Fruit fly (Drosophila melanogaster) whole organism, embryonic: Measurements from ENCODE around the gene Jon25Bi.

Experiments
- Adf1 ChIP-seq: fragments of 200-800 bp; sonication (Bioruptor generic); IDR thresholded peaks from 2 replicates; pipeline ENCODE4 v1.3.6; 2022; ENCODE audit warnings: missing biosample characterization, missing genetic modification characterization
- Bgb ChIP-seq: fragments of 200-800 bp; sonication (Bioruptor generic); IDR thresholded peaks from 2 replicates; pipeline ENCODE4 v1.3.6; 2022; ENCODE audit warnings: missing biosample characterization, missing genetic modification characterization; ENCODE audit not compliant: partially characterized antibody
- CG10274 ChIP-seq: fragments of 200-800 bp; sonication (Bioruptor generic); optimal IDR thresholded peaks from 3 replicates; lab custom pipeline; 2017; ENCODE audit warnings: missing biosample characterization, mild to moderate bottlenecking, missing genetic modification characterization
- CG11696 ChIP-seq: fragments of 200-800 bp; sonication (Bioruptor generic); IDR thresholded peaks from 2 replicates; pipeline ENCODE4 v1.3.6; 2022; ENCODE audit warnings: missing biosample characterization, missing genetic modification characterization
- CG12104 ChIP-seq: fragments of 200-800 bp; sonication (Bioruptor generic); optimal IDR thresholded peaks from 3 replicates; lab custom pipeline; 2016; ENCODE audit warnings: missing biosample characterization, missing genetic modification characterization
- CG12155 ChIP-seq: fragments of 200-800 bp; sonication (Bioruptor generic); optimal IDR thresholded peaks from 3 replicates; lab custom pipeline; 2016; ENCODE audit warnings: missing biosample characterization, missing genetic modification characterization
- CG17186 ChIP-seq: fragments of 200-800 bp; sonication (Bioruptor generic); optimal IDR thresholded peaks from 3 replicates; lab custom pipeline; 2017; ENCODE audit warnings: missing biosample characterization, missing genetic modification reagents, missing genetic modification characterization
- CG17829 ChIP-seq: fragments of 200-800 bp; optimal IDR thresholded peaks from 2 replicates; lab custom pipeline; 2019; ENCODE audit warnings: missing biosample characterization, mild to moderate bottlenecking, missing genetic modification characterization, moderate library complexity
- CG2202 ChIP-seq: fragments of 200-800 bp; sonication (Bioruptor generic); optimal IDR thresholded peaks from 2 replicates; lab custom pipeline; 2018; ENCODE audit warnings: missing biosample characterization, mild to moderate bottlenecking, missing genetic modification characterization
- CG4424 ChIP-seq: fragments of 200-800 bp; sonication (Bioruptor generic); optimal IDR thresholded peaks from 3 replicates; lab custom pipeline; 2016; ENCODE audit warnings: missing biosample characterization, missing genetic modification characterization
- CG6813 ChIP-seq: fragments of 200-800 bp; sonication (Bioruptor generic); optimal IDR thresholded peaks from 2 replicates; lab custom pipeline; 2017; ENCODE audit warnings: missing biosample characterization, missing genetic modification characterization, mild to moderate bottlenecking, moderate library complexity, missing genetic modification reagents
- CG8281 ChIP-seq: fragments of 200-800 bp; sonication (Bioruptor generic); optimal IDR thresholded peaks from 2 replicates; lab custom pipeline; 2018; ENCODE audit warnings: missing biosample characterization, mild to moderate bottlenecking, missing genetic modification characterization, moderate library complexity
- CG8765 ChIP-seq: fragments of 200-800 bp; sonication (Bioruptor generic); IDR thresholded peaks from 2 replicates; pipeline ENCODE4 v1.3.6; 2022; ENCODE audit warnings: missing biosample characterization, missing genetic modification characterization
- CG9797 ChIP-seq: fragments of 200-800 bp; sonication (Bioruptor generic); optimal IDR thresholded peaks from 3 replicates; lab custom pipeline; 2018; ENCODE audit warnings: missing biosample characterization, mild to moderate bottlenecking, missing genetic modification characterization
- D ChIP-seq, 2 experiments: fragments of 200-800 bp in 1 of 2; fragments of >200 bp in 1 of 2; sonication (Bioruptor generic) in 1 of 2; optimal IDR thresholded peaks; 2 replicates in 1 of 2; 3 replicates in 1 of 2; lab custom pipeline; 2017; ENCODE audit warnings: mild to moderate bottlenecking in 1 of 2, missing biosample characterization in 1 of 2, missing genetic modification characterization in 1 of 2, missing genetic modification reagents in 1 of 2
- Dll ChIP-seq: fragments of 200-800 bp; sonication (Bioruptor generic); IDR thresholded peaks from 4 replicates; pipeline ENCODE4 v1.3.6; 2022; ENCODE audit warnings: missing biosample characterization, missing genetic modification characterization; ENCODE audit not compliant: partially characterized antibody
- Ets97D ChIP-seq: fragments of 200-800 bp; sonication (Bioruptor generic); optimal IDR thresholded peaks from 3 replicates; lab custom pipeline; 2016; ENCODE audit warnings: missing biosample characterization, missing genetic modification characterization
- GATAe ChIP-seq: fragments of 200-800 bp; sonication (Bioruptor generic); conservative IDR thresholded peaks from 2 replicates; pipeline ENCODE4 v1.3.6; 2022; ENCODE audit warnings: missing biosample characterization, missing genetic modification characterization
- HLHmδ ChIP-seq: fragments of 200-800 bp; sonication (Bioruptor generic); optimal IDR thresholded peaks from 2 replicates; lab custom pipeline; 2018; ENCODE audit warnings: missing biosample characterization, mild to moderate bottlenecking, missing genetic modification characterization, moderate library complexity
- NC2β ChIP-seq: fragments of 200-800 bp; sonication (Bioruptor generic); optimal IDR thresholded peaks from 2 replicates; lab custom pipeline; 2016; ENCODE audit warnings: missing biosample characterization, missing genetic modification characterization
- NK7.1 ChIP-seq: fragments of 200-800 bp; sonication (Bioruptor generic); optimal IDR thresholded peaks from 3 replicates; lab custom pipeline; 2016; ENCODE audit warnings: missing biosample characterization, missing genetic modification characterization
- Sin3A ChIP-seq: fragments of >200 bp; optimal IDR thresholded peaks from 2 replicates; lab custom pipeline; 2018
- Stat92E ChIP-seq, 3 experiments: fragments of >200 bp in 2 of 3; fragments of 200-800 bp in 1 of 3; sonication (Bioruptor generic) in 1 of 3; optimal IDR thresholded peaks; 2 replicates each; lab custom pipeline; 2017 to 2019; ENCODE audit warnings: missing biosample characterization in 3 of 3, missing genetic modification characterization in 3 of 3, mild to moderate bottlenecking in 1 of 3, moderate library complexity in 1 of 3
- abd-A ChIP-seq: fragments of 200-800 bp; sonication (Bioruptor generic); optimal IDR thresholded peaks from 3 replicates; lab custom pipeline; 2019; ENCODE audit warnings: missing biosample characterization, mild to moderate bottlenecking, missing genetic modification characterization, moderate library complexity
- ac ChIP-seq: fragments of 200-800 bp; sonication (Bioruptor generic); optimal IDR thresholded peaks from 3 replicates; lab custom pipeline; 2017; ENCODE audit warnings: missing biosample characterization, mild to moderate bottlenecking, missing genetic modification characterization
- ara ChIP-seq: fragments of 200-800 bp; sonication (Bioruptor generic); IDR thresholded peaks from 2 replicates; pipeline ENCODE4 v1.3.6; 2022; ENCODE audit warnings: missing biosample characterization, missing genetic modification characterization
- ash1 ChIP-seq: fragments of 200-800 bp; sonication (Bioruptor generic); optimal IDR thresholded peaks from 2 replicates; lab custom pipeline; 2018; ENCODE audit warnings: missing biosample characterization, mild to moderate bottlenecking, missing genetic modification characterization
- ato ChIP-seq: fragments of 200-800 bp; sonication (Bioruptor generic); IDR thresholded peaks from 2 replicates; pipeline ENCODE4 v1.3.6; 2022; ENCODE audit warnings: missing biosample characterization, missing genetic modification characterization; ENCODE audit not compliant: partially characterized antibody
- chn ChIP-seq: fragments of 200-800 bp; sonication (Bioruptor generic); optimal IDR thresholded peaks from 2 replicates; lab custom pipeline; 2016; ENCODE audit warnings: missing biosample characterization, missing genetic modification characterization
- dpn ChIP-seq, 2 experiments: fragments of 200-800 bp; sonication (Bioruptor generic); optimal IDR thresholded peaks; 3 replicates each; lab custom pipeline; 2016; ENCODE audit warnings: missing biosample characterization in 2 of 2, missing genetic modification characterization in 2 of 2
- esg ChIP-seq: fragments of 200-800 bp; sonication (Bioruptor generic); conservative IDR thresholded peaks from 2 replicates; pipeline ENCODE4 v1.3.6; 2022; ENCODE audit warnings: missing biosample characterization, missing genetic modification characterization
- exex ChIP-seq: fragments of 200-800 bp; sonication (Bioruptor generic); optimal IDR thresholded peaks from 4 replicates; lab custom pipeline; 2018; ENCODE audit warnings: missing biosample characterization, mild to moderate bottlenecking, missing genetic modification characterization, moderate library complexity
- fd96Cb ChIP-seq: fragments of 200-800 bp; sonication (Bioruptor generic); optimal IDR thresholded peaks from 2 replicates; lab custom pipeline; 2018; ENCODE audit warnings: missing biosample characterization, mild to moderate bottlenecking, missing genetic modification characterization, moderate library complexity
- grau ChIP-seq: fragments of 200-800 bp; optimal IDR thresholded peaks from 3 replicates; lab custom pipeline; 2019; ENCODE audit warnings: missing biosample characterization, mild to moderate bottlenecking, missing genetic modification characterization, moderate library complexity
- grn ChIP-seq: fragments of 200-800 bp; sonication (Bioruptor generic); optimal IDR thresholded peaks from 3 replicates; lab custom pipeline; 2017; ENCODE audit warnings: missing biosample characterization, missing genetic modification characterization
- h ChIP-seq: fragments of >200 bp; optimal IDR thresholded peaks from 2 replicates; lab custom pipeline; 2017
- hb ChIP-seq: fragments of 200-800 bp; sonication (Bioruptor generic); IDR thresholded peaks from 3 replicates; pipeline ENCODE4 v1.3.6; 2022; ENCODE audit warnings: missing biosample characterization, missing genetic modification characterization; ENCODE audit not compliant: partially characterized antibody
- maf-S ChIP-seq: fragments of 200-800 bp; sonication (Bioruptor generic); optimal IDR thresholded peaks from 2 replicates; lab custom pipeline; 2016; ENCODE audit warnings: missing biosample characterization, missing genetic modification characterization
- mld ChIP-seq: fragments of 200-800 bp; sonication (Bioruptor generic); IDR thresholded peaks from 3 replicates; pipeline ENCODE4 v1.3.6; 2022; ENCODE audit warnings: missing biosample characterization, missing genetic modification characterization; ENCODE audit not compliant: partially characterized antibody
- odd ChIP-seq: fragments of 200-800 bp; sonication (Bioruptor generic); optimal IDR thresholded peaks from 2 replicates; lab custom pipeline; 2017; ENCODE audit warnings: missing biosample characterization, mild to moderate bottlenecking, missing genetic modification characterization
- onecut ChIP-seq: fragments of 200-800 bp; sonication (Bioruptor generic); IDR thresholded peaks from 2 replicates; pipeline ENCODE4 v1.3.6; 2022; ENCODE audit warnings: missing biosample characterization, missing genetic modification characterization
- org-1 ChIP-seq: fragments of 200-800 bp; sonication (Bioruptor generic); optimal IDR thresholded peaks from 2 replicates; lab custom pipeline; 2017; ENCODE audit warnings: missing biosample characterization, missing genetic modification characterization
- salm ChIP-seq: fragments of 200-800 bp; sonication (Bioruptor generic); optimal IDR thresholded peaks from 2 replicates; lab custom pipeline; 2018; ENCODE audit warnings: missing biosample characterization, mild to moderate bottlenecking, missing genetic modification characterization
- seq ChIP-seq: fragments of 200-800 bp; sonication (Bioruptor generic); IDR thresholded peaks from 2 replicates; pipeline ENCODE4 v1.3.6; 2022; ENCODE audit warnings: missing biosample characterization, missing genetic modification characterization
- slp2 ChIP-seq: fragments of 200-800 bp; sonication (Bioruptor generic); optimal IDR thresholded peaks from 2 replicates; lab custom pipeline; 2016; ENCODE audit warnings: missing biosample characterization, missing genetic modification characterization
- so ChIP-seq: fragments of 200-800 bp; sonication (Bioruptor generic); IDR thresholded peaks from 3 replicates; pipeline ENCODE4 v1.3.6; 2022; ENCODE audit warnings: missing biosample characterization, missing genetic modification characterization
- tio ChIP-seq: fragments of 200-800 bp; sonication (Bioruptor generic); optimal IDR thresholded peaks from 2 replicates; lab custom pipeline; 2017; ENCODE audit warnings: missing biosample characterization, missing genetic modification characterization, inconsistent platforms
- ttk ChIP-seq: fragments of 200-800 bp; sonication (Bioruptor generic); IDR thresholded peaks from 2 replicates; pipeline ENCODE4 v2.1.2; 2022; ENCODE audit warnings: missing biosample characterization, missing genetic modification characterization
- wor ChIP-seq: fragments of 200-800 bp; sonication (Bioruptor generic); IDR thresholded peaks from 2 replicates; pipeline ENCODE4 v1.3.6; 2022; ENCODE audit warnings: missing biosample characterization, missing genetic modification characterization
- zen ChIP-seq: fragments of 200-800 bp; sonication (Bioruptor generic); optimal IDR thresholded peaks from 3 replicates; lab custom pipeline; 2018; ENCODE audit warnings: missing biosample characterization, mild to moderate bottlenecking, missing genetic modification characterization, moderate library complexity

Jon25Bi gene

DNA sequence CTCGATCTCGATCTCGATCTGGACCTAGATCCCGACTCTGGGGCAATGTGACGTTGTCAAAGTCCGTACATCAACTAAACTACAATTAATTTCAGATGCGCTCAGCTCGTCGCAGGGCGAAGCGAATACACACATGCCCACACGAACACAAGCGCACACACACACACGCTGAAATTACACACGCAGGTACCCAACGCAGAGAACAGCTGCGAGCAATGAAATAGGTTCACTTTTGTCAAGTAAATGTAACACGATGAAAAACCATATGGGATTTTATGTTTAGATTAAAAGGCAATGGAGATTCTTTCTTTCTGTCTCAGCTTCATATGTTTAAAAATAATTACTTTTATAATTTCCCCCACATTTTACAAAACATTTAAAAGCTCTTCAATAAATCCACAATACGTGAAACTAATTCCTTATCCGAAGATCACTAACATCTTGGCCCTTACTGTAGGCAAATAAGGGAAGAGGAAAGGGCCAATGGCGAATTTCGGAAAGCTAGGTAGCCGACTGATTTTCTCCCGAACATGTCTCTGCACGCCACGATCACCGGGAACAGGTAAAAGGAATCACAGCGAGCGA, 45.4 kb upstream of the Jon25Bi start (continued):
- TF ChIP-seq esg (GFP tag; lab: Robert Waterston, UW) (peak; percentile 76), ash1 (GFP tag; lab: Kevin White, UChicago) (no peak), zen (tag; lab: Kevin White, UChicago) (peak; percentile 92), abd-A (tag; lab: Kevin White, UChicago) (peak; percentile 9), dpn (GFP tag; optimal IDR thresholded peaks at IDR 0.05; lab: Kevin White, UChicago) (peak; percentile 58 to 64), maf-S (GFP tag; lab: Kevin White, UChicago) (no peak), exex (tag; lab: Kevin White, UChicago) (peak; percentile 33), org-1 (GFP tag; lab: Kevin White, UChicago) (peak; percentile 78), grn (GFP tag; lab: Kevin White, UChicago) (peak; percentile 26), CG8281 (tag; lab: Kevin White, UChicago) (peak; percentile 57), CG11696 (GFP tag; lab: Robert Waterston, UW) (peak; percentile 99), salm (tag; lab: Kevin White, UChicago) (peak; percentile 63), NC2β (GFP tag; lab: Kevin White, UChicago) (peak; percentile 86), h (lab: Kevin White, UChicago) (no peak), HLHmδ (no peak), ato (GFP tag; lab: Robert Waterston, UW) (no peak), tio (GFP tag; lab: Kevin White, UChicago) (peak; percentile 85), onecut (GFP tag; lab: Robert Waterston, UW) (peak; percentile 79), CG4424 (peak; percentile 75), slp2 (GFP tag; lab: Kevin White, UChicago) (peak; percentile 62), chn (GFP tag; lab: Kevin White, UChicago) (peak; percentile 79), Dll (GFP tag; lab: Robert Waterston, UW) (no peak), seq (GFP tag; lab: Robert Waterston, UW) (peak; percentile 78), CG9797 (peak; percentile 11), CG8765 (GFP tag; lab: Robert Waterston, UW) (peak; percentile 71), CG17186 (no peak), wor (GFP tag; lab: Robert Waterston, UW) (peak; percentile 56), NK7.1 (GFP tag; lab: Kevin White, UChicago) (no peak), grau (tag; lab: Kevin White, UChicago) (peak; percentile 68), hb (GFP tag; lab: Robert Waterston, UW) (no peak), Ets97D (GFP tag; lab: Kevin White, UChicago) (peak; percentile 16), ac (GFP tag; lab: Kevin White, UChicago) (peak; percentile 82), CG12155 (peak; percentile 75), odd (GFP tag; lab: Kevin White, UChicago) (peak; percentile 85), D (optimal IDR thresholded peaks at IDR 0.05; lab: Kevin White, UChicago) (no peak), D (GFP tag; optimal IDR thresholded peaks at IDR 0.05; lab: Kevin White, UChicago) (peak; percentile 78), CG6813 (GFP tag; lab: Kevin White, UChicago) (peak; percentile 73), Adf1 (GFP tag; lab: Robert Waterston, UW) (peak; percentile 51), CG2202 (tag; lab: Kevin White, UChicago) (peak; percentile 85), CG17829 (peak; percentile 92), so (GFP tag; lab: Robert Waterston, UW) (peak; percentile 82), Bgb (GFP tag; lab: Robert Waterston, UW) (no peak), mld (GFP tag; lab: Robert Waterston, UW) (no peak), Stat92E (GFP tag; optimal IDR thresholded peaks at IDR 0.05; lab: Kevin White, UChicago) (peak in 1 of 3 experiments; percentile 57), fd96Cb (tag; lab: Kevin White, UChicago) (peak; percentile 80), CG10274 (GFP tag; lab: Kevin White, UChicago) (peak; percentile 38), CG12104 (GFP tag; lab: Kevin White, UChicago) (peak; percentile 73), Sin3A (lab: Kevin White, UChicago) (no peak), ara (peak; percentile 80), GATAe (peak; percentile 29; the same call in 1 of the 2 replicates), ttk (GFP tag; lab: Robert Waterston, UW) (peak; percentile 69)
